Worm (Caenorhabditis elegans) whole organism, L4/young adult: ENCODE measurements around the gene clec-214.

Experiments used
- W03F9.2 ChIP-seq: fragments of 150-350 bp; optimal IDR thresholded peaks from 2 replicates; lab custom pipeline; 2014; ENCODE audit warnings: missing biosample characterization, missing genetic modification characterization
- dao-5 ChIP-seq: sonication (generic microtip); optimal IDR thresholded peaks from 2 replicates; lab custom pipeline; 2016; ENCODE audit warnings: missing genotype, missing genetic modification characterization, moderate library complexity, missing compliant biosample characterization
- him-1 ChIP-seq: sonication (generic microtip); optimal IDR thresholded peaks from 2 replicates; lab custom pipeline; 2016; ENCODE audit warnings: missing genotype, missing genetic modification reagents, missing genetic modification characterization, missing compliant biosample characterization

The clec-214 gene

DNA sequence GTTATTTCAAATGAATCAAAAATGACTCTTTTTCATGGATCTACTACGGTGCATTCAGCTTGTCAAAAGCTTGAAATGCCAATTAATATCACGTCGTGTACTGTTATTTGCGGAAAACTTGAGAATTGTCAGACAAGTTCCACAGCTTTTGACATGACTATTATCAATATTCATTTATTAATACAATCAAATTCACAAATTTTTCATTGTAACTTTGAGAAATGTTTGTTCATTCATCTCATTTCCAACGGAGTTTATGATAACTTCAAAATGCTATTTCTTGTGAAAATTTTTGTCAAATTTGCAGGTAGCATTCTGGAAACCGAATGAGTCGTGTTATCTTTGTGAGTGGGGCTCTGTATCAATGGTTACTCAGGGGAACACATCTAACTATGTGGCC, 7.9 kb downstream of the clec-214 start, which contains the start of gene C50E3.15:
Gene C50E3.15 (plus strand): TSS at position 301 of the 400 bp plus-strand sequence.
- TF ChIP-seq W03F9.2 = no peak
- no peak for TF ChIP-seq dao-5
- no peak for TF ChIP-seq him-1 (tag; lab: Kevin White, UChicago)

DNA sequence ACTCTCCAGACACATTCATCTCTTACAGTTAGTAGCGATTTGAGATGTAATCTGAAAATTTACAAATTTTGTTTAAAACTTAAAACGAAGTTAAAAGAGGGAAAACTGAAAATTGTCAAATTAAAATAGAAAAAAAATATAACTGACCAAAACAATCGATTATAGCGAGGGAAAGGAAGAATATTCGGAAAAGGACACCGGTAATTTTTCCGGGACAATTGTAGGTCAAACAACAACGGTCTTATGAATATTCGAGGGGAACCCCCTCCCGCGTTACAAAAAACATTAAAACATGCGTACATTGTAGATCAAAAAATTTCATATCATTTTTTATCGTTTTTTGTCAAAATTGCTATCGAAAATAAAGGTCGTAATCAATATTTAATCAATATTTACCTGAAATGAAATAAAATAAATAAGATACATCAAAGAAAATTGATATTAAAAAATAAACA, 11.9 kb downstream of the clec-214 start, which contains the start of gene C50E3.12:
Gene C50E3.12 (minus strand): TSS at position 51 of the 455 bp plus-strand sequence.
- TF ChIP-seq him-1 (tag; lab: Kevin White, UChicago) (no peak), W03F9.2 (no peak), dao-5 (no peak)

ce11 chrV:7624152-7624551, 14.0 kb downstream of the clec-214 start, which contains the start of gene C50E3.13:
C50E3.13 (minus strand) TSS chrV:7624252.
- TF ChIP-seq dao-5 (no peak), him-1 (tag; lab: Kevin White, UChicago) (no peak), W03F9.2 (no peak)

ce11 chrV:7624652-7625051, 14.5 kb downstream of the clec-214 start, which contains the start of gene grsp-4:
grsp-4 (plus strand) TSS chrV:7624952.
- TF ChIP-seq dao-5 = no peak
- no peak for TF ChIP-seq W03F9.2
- TF ChIP-seq him-1 (tag; lab: Kevin White, UChicago) = no peak

- TF ChIP-seq W03F9.2 (no peak), dao-5 (no peak), him-1 (tag; lab: Kevin White, UChicago) (no peak)
Observed at ce11 chrV:7626550-7626949, 16.4 kb downstream of the clec-214 start, which contains the start of gene F07C4.6. F07C4.6 (plus strand) TSS chrV:7626850.

ce11 chrV:7629504-7629903, 19.3 kb downstream of the clec-214 start, which contains the start of gene srd-30:
srd-30 (plus strand) TSS chrV:7629804.
- no peak for TF ChIP-seq dao-5
- TF ChIP-seq him-1 (tag; lab: Kevin White, UChicago) = no peak
- TF ChIP-seq W03F9.2 = no peak

DNA sequence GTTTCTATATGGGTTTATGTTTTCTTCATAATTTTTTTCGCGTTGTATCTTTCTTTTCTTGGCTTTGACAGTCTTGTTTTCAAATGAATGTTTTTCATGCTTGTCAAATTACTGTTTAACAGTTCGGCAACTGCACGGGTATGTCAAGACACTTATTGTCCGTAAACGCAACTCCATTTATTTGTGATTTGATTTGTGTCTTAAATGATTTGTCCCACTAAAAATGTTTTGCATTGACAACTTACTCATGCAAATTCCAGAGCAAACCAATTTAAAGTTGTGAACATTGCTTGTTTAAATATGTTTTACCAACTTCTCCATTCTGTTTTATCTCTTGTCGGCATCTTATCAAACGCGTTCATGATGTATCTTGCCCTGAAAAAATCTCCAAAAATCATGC, 21.6 kb downstream of the clec-214 start, which contains the start of gene srd-25:
Gene srd-25 (plus strand): TSS at position 301 of the 400 bp plus-strand sequence.
- no peak for TF ChIP-seq dao-5

ce11 chrV:7634657-7635056, 24.5 kb downstream of the clec-214 start, which contains the start of gene srd-31:
srd-31 (minus strand) TSS chrV:7634757.
- TF ChIP-seq W03F9.2 (no peak), dao-5 (no peak), him-1 (tag; lab: Kevin White, UChicago) (no peak)

DNA sequence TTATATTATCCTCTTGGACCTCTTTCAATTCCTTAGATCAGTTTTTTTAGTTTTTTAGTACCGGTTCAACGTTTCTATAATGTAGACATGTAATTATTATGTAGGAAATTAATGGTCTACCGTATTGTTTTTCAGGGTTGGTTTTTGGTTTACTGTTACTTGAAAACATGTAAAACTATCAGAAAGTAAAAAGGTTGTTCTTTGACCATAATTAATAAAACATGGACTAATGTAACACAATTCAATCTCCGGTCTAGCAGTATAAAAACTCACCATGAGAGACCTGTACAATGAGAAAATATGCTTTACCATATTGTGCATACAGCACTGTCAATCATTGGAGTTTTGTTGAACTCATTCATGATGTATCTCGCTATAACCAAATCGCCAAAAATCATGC, 25.3 kb downstream of the clec-214 start, which contains the start of gene srd-29:
Gene srd-29 (plus strand): TSS at position 301 of the 400 bp plus-strand sequence.
- TF ChIP-seq him-1 (tag; lab: Kevin White, UChicago) (no peak), W03F9.2 (no peak), dao-5 (no peak)

DNA sequence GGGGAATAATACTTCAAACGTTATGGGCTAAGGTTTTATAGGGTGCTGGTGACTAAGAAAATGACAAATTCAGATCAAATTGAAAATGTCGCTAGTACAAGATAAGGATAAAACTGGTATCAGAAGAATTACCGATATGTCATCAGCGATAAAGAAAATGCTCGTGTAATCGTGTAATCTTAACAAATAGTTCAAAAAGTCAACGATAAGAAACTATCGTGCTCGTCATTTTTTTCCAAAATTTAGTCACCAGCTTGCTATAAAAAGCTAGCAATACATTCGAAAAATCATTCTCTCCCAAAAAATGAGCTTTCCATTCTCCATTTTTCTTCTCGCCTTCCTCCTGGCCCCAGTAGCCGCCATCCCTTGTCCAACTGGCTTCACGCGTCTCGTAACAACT, 27.6 kb downstream of the clec-214 start, which contains the start of gene clec-45:
Gene clec-45 (plus strand): TSS at position 301 of the 400 bp plus-strand sequence.
- TF ChIP-seq dao-5 (no peak), W03F9.2 (no peak), him-1 (tag; lab: Kevin White, UChicago) (no peak)

- no peak for TF ChIP-seq him-1 (tag; lab: Kevin White, UChicago)
- no peak for TF ChIP-seq W03F9.2
- no peak for TF ChIP-seq dao-5
Observed at ce11 chrV:7639356-7639755, 29.2 kb downstream of the clec-214 start.

DNA sequence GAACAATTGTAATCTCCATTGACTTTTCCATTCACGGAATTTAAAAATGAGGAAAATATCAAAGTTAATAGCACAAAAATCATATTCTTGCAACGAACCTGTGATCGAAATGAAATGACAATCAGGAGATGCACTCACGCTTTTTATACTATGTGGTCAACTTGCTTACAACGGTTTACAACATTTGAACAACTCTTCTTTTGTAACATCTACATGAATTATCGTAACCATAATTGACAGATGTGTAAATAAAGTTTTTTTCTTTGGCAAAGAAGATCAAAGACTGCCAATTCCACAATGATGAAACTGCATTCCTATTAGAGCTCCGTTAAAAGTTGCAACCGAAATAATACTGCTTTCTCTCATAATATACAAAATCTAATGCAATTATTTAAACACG, 29.6 kb downstream of the clec-214 start, which contains the start of gene F07C4.10:
Gene F07C4.10 (minus strand): TSS at position 101 of the 400 bp plus-strand sequence.
- TF ChIP-seq dao-5 (no peak), W03F9.2 (no peak), him-1 (tag; lab: Kevin White, UChicago) (no peak)

DNA sequence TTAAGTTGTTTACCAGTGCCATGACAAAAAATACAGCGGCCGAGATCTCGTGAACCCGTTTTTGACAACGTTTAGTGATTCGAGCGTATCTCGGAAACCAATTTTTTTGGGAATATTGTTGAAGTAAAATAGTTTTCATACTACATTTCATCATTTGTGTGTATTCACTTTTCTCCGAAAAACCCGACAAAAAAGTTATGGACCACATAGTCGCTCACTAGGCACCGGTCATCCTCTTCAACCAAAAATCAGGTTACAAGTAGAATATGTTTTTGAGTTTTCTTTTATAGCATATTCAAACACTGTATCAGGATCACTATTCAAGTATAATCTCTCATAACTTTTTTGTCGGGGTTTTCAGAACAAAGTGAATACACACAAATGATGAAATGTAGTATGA, 31.5 kb downstream of the clec-214 start:
- TF ChIP-seq dao-5 (no peak), him-1 (tag; lab: Kevin White, UChicago) (no peak), W03F9.2 (no peak)

ce11 chrV:7643416-7643815, 33.2 kb downstream of the clec-214 start, which contains the start of gene F07C4.11:
F07C4.11 (minus strand) TSS chrV:7643516.
- TF ChIP-seq W03F9.2 (no peak), him-1 (tag; lab: Kevin White, UChicago) (no peak), dao-5 (no peak)

ce11 chrV:7645454-7645853, 35.3 kb downstream of the clec-214 start, which contains the start of gene str-47:
str-47 (plus strand) TSS chrV:7645754.
- TF ChIP-seq dao-5 = no peak
- TF ChIP-seq him-1 (tag; lab: Kevin White, UChicago) = no peak
- no peak for TF ChIP-seq W03F9.2
